Worm (Caenorhabditis elegans) whole organism, L4 larva: ENCODE measurements around the gene suox-1.

ENCODE experiments used
- aly-2 ChIP-seq: sonication (generic microtip); optimal IDR thresholded peaks from 2 replicates; lab custom pipeline; 2018; ENCODE audit warnings: missing biosample characterization, missing genetic modification characterization
- ama-1 ChIP-seq: fragments of 150-350 bp; optimal IDR thresholded peaks from 2 replicates; lab custom pipeline; 2014; ENCODE audit warnings: inconsistent platforms, mixed read lengths
- ceh-62 ChIP-seq: sonication (generic microtip); optimal IDR thresholded peaks from 2 replicates; lab custom pipeline; 2017; ENCODE audit warnings: missing biosample characterization, missing genetic modification characterization
- fkh-10 ChIP-seq: fragments of 150-350 bp; optimal IDR thresholded peaks from 2 replicates; lab custom pipeline; 2014; ENCODE audit warnings: missing biosample characterization, missing genetic modification reagents, missing genetic modification characterization
- lin-39 ChIP-seq: fragments of 150-350 bp; optimal IDR thresholded peaks from 2 replicates; lab custom pipeline; 2014; ENCODE audit warnings: missing biosample characterization, missing genetic modification reagents, missing genetic modification characterization
- lir-3 ChIP-seq: sonication (generic microtip); optimal IDR thresholded peaks from 2 replicates; lab custom pipeline; 2016; ENCODE audit warnings: mild to moderate bottlenecking, missing genetic modification characterization, missing compliant biosample characterization
- nhr-76 ChIP-seq: fragments of 150-350 bp; optimal IDR thresholded peaks from 2 replicates; lab custom pipeline; 2014; ENCODE audit warnings: missing biosample characterization, missing genetic modification characterization
- skn-1 ChIP-seq: fragments of 150-350 bp; optimal IDR thresholded peaks from 2 replicates; lab custom pipeline; 2014; ENCODE audit warnings: missing biosample characterization, missing genetic modification characterization
- spr-3 ChIP-seq: fragments of 200-800 bp; sonication (Bioruptor generic); optimal IDR thresholded peaks from 2 replicates; lab custom pipeline; 2018; ENCODE audit warnings: mild to moderate bottlenecking, missing genetic modification characterization, missing compliant biosample characterization
- tag-97 ChIP-seq: fragments of 200-800 bp; sonication (Bioruptor generic); IDR thresholded peaks from 2 replicates; pipeline ENCODE4 v1.3.6; 2022; ENCODE audit warnings: missing genetic modification characterization, missing compliant biosample characterization

ce11 chrX:15539299-15539698, 41.9 kb downstream of the suox-1 start:
- no peak for TF ChIP-seq ceh-62 (tag; lab: Kevin White, UChicago)
- TF ChIP-seq tag-97 = no peak
- TF ChIP-seq fkh-10 (GFP tag; lab: Kevin White, UChicago) = no peak
- no peak for TF ChIP-seq lin-39 (tag; lab: Kevin White, UChicago)
- TF ChIP-seq aly-2 (tag; lab: Kevin White, UChicago) = no peak
- no peak for TF ChIP-seq spr-3
- no peak for TF ChIP-seq ama-1 (lab: Kevin White, UChicago)
- no peak for TF ChIP-seq lir-3 (tag; lab: Kevin White, UChicago)
- TF ChIP-seq nhr-76 (tag; lab: Kevin White, UChicago) = no peak
- TF ChIP-seq skn-1 (tag; lab: Kevin White, UChicago) = no peak
